Worm (Caenorhabditis elegans) whole organism, L3 larva: ENCODE measurements around the gene F46B6.13.

Source experiments
- ceh-82 ChIP-seq: fragments of 150-350 bp; optimal IDR thresholded peaks from 2 replicates; lab custom pipeline; 2014; ENCODE audit warnings: missing biosample characterization, missing genetic modification characterization
- jun-1 ChIP-seq: fragments of 150-350 bp; optimal IDR thresholded peaks from 2 replicates; lab custom pipeline; 2014; ENCODE audit warnings: missing biosample characterization, missing genetic modification reagents, missing genetic modification characterization
- nhr-28 ChIP-seq: fragments of 150-350 bp; optimal IDR thresholded peaks from 2 replicates; lab custom pipeline; 2014; ENCODE audit warnings: missing biosample characterization, missing genetic modification characterization
- unc-39 ChIP-seq: sonication (generic microtip); optimal IDR thresholded peaks from 4 replicates; lab custom pipeline; 2017; ENCODE audit warnings: missing biosample characterization, missing genetic modification characterization

- TF ChIP-seq jun-1 (no peak), unc-39 (no peak), ceh-82 (tag; lab: Kevin White, UChicago) (no peak), nhr-28 (tag; lab: Kevin White, UChicago) (no peak)
Observed at ce11 chrV:9801965-9802364, 3.0 kb upstream of the F46B6.13 start, which contains the start of gene F46B6.10.
